Worm (Caenorhabditis elegans) whole organism, early embryonic: Measurements from ENCODE around the gene lgc-4.
A peak's percentile ranks its signal among the peaks of the same experiment; 100 is the strongest.

Source experiments
- F13C5.2 ChIP-seq: sonication (generic microtip); optimal IDR thresholded peaks from 2 replicates; lab custom pipeline; 2017; ENCODE audit warnings: mild to moderate bottlenecking, missing genetic modification characterization, inconsistent platforms, missing compliant biosample characterization
- ama-1 ChIP-seq: fragments of 150-350 bp; optimal IDR thresholded peaks from 2 replicates; lab custom pipeline; 2014
- ceh-13 ChIP-seq: fragments of 200-800 bp; sonication (Bioruptor generic); optimal IDR thresholded peaks from 2 replicates; lab custom pipeline; 2018; ENCODE audit warnings: mild to moderate bottlenecking, missing genetic modification characterization, missing compliant biosample characterization
- ets-7 ChIP-seq: sonication (generic microtip); optimal IDR thresholded peaks from 2 replicates; lab custom pipeline; 2016; ENCODE audit warnings: missing genotype, missing genetic modification characterization, missing compliant biosample characterization
- flt-1 ChIP-seq: fragments of 200-800 bp; sonication (Bioruptor generic); IDR thresholded peaks from 2 replicates; pipeline ENCODE4 v1.3.6; 2022; ENCODE audit warnings: missing genetic modification characterization, missing compliant biosample characterization
- hmg-4 ChIP-seq: fragments of 200-800 bp; sonication (Bioruptor generic); optimal IDR thresholded peaks from 2 replicates; lab custom pipeline; 2018; ENCODE audit warnings: mild to moderate bottlenecking, missing genetic modification characterization, missing compliant biosample characterization
- sea-1 ChIP-seq: fragments of 200-800 bp; sonication (Bioruptor generic); conservative IDR thresholded peaks from 2 replicates; pipeline ENCODE4 v1.3.6; 2022; ENCODE audit warnings: missing genetic modification characterization, missing compliant biosample characterization
- tra-4 ChIP-seq: sonication (generic microtip); optimal IDR thresholded peaks from 2 replicates; lab custom pipeline; 2017; ENCODE audit warnings: missing genetic modification characterization, missing compliant biosample characterization

lgc-4 gene

ce11 chrX:9194081-9194480, 47.9 kb downstream of the lgc-4 start:
- no peak for TF ChIP-seq sea-1 (GFP tag; lab: Robert Waterston, UW)
- TF ChIP-seq ets-7 (tag; lab: Kevin White, UChicago): no peak

ce11 chrX:9191795-9192494, 50.1 kb downstream of the lgc-4 start, which contains the start of gene Y81B9A.1:
Gene Y81B9A.1 (plus strand): TSS chrX:9192444.
- TF ChIP-seq F13C5.2 (tag; lab: Kevin White, UChicago): no peak
- no peak for TF ChIP-seq ama-1 (lab: Kevin White, UChicago)
- no peak for TF ChIP-seq hmg-4 (GFP tag; lab: Kevin White, UChicago)
- TF ChIP-seq flt-1 (GFP tag; lab: Robert Waterston, UW): peak; percentile 26; the same call in 1 of the 2 replicates
- TF ChIP-seq sea-1 (GFP tag; lab: Robert Waterston, UW): no peak
- TF ChIP-seq ceh-13 (GFP tag; lab: Kevin White, UChicago): no peak
- TF ChIP-seq tra-4 (tag; lab: Kevin White, UChicago): no peak
